Worm (Caenorhabditis elegans): ENCODE data around the gene gcy-22.

Gene gcy-22

ce11 chrV:20845524-20846208 lies 20.8 kb upstream of the gcy-22 start, which contains the start of the genes F31D4.2 and fkb-6 (continued):
- peak; percentile 46; the same call in 1 of the 2 replicates for TF ChIP-seq ceh-91 (GFP tag; IDR thresholded peaks at IDR 0.05)
- no peak for TF ChIP-seq akir-1 (GFP tag; optimal IDR thresholded peaks at IDR 0.05)
- peak; percentile 89 for TF ChIP-seq D2030.7 (GFP tag; IDR thresholded peaks at IDR 0.05)
- no peak for TF ChIP-seq lag-1 (GFP tag; IDR thresholded peaks at IDR 0.05)
- peak; percentile 30 for TF ChIP-seq rpc-1 (optimal IDR thresholded peaks at IDR 0.05)
- TF ChIP-seq rpc-1 (tag; optimal IDR thresholded peaks at IDR 0.05), result no peak
- TF ChIP-seq ama-1 (optimal IDR thresholded peaks at IDR 0.05), result no peak
- TF ChIP-seq ama-1 (GFP tag; optimal IDR thresholded peaks at IDR 0.05), result no peak
- no peak for TF ChIP-seq nhr-179 (tag; optimal IDR thresholded peaks at IDR 0.05)
- 0 out of 2 replicates have a peak, but pooled peaks have one; percentile 23 for TF ChIP-seq B0336.3 (GFP tag; IDR thresholded peaks at IDR 0.05)
- TF ChIP-seq attf-5 (GFP tag; optimal IDR thresholded peaks at IDR 0.05), result peak; percentile 43
- TF ChIP-seq F52B5.7 (tag; optimal IDR thresholded peaks at IDR 0.05), result no peak
- TF ChIP-seq lin-40 (tag; optimal IDR thresholded peaks at IDR 0.05), result peak; percentile 57
- no peak for TF ChIP-seq hrde-1 (tag; optimal IDR thresholded peaks at IDR 0.05; ENCODE audit: borderline replicate concordance)
- TF ChIP-seq B0035.1 (tag; optimal IDR thresholded peaks at IDR 0.05), result no peak
- no peak for TF ChIP-seq Y56A3A.18 (GFP tag; IDR thresholded peaks at IDR 0.05)
- peak; percentile 49 for TF ChIP-seq snpc-3.4 (tag; optimal IDR thresholded peaks at IDR 0.05)
- no peak for TF ChIP-seq nhr-90 (tag; optimal IDR thresholded peaks at IDR 0.05)
- TF ChIP-seq athp-1 (tag; optimal IDR thresholded peaks at IDR 0.05), result peak; percentile 26
- TF ChIP-seq egl-44 (GFP tag; IDR thresholded peaks at IDR 0.05), result no peak
- no peak for TF ChIP-seq C17E4.6 (GFP tag; IDR thresholded peaks at IDR 0.05)
- TF ChIP-seq atf-7 (tag; optimal IDR thresholded peaks at IDR 0.05), result no peak
- TF ChIP-seq K12H6.12 (tag; optimal IDR thresholded peaks at IDR 0.05), result peak; percentile 35
- no peak for TF ChIP-seq bed-2 (GFP tag; IDR thresholded peaks at IDR 0.05)
- TF ChIP-seq nfya-1 (tag; optimal IDR thresholded peaks at IDR 0.05; ENCODE audit: borderline replicate concordance, insufficient read depth), result no peak

- TF ChIP-seq hlh-12 (tag; optimal IDR thresholded peaks at IDR 0.05) (no peak), snpc-1.3 (tag; optimal IDR thresholded peaks at IDR 0.05; ENCODE audit: insufficient read depth) (no peak), Y95B8A.8 (GFP tag; IDR thresholded peaks at IDR 0.05) (0 out of 2 replicates have a peak, but pooled peaks have one; percentile 13), tbp1 (GFP tag; optimal IDR thresholded peaks at IDR 0.05) (no peak), egl-44 (GFP tag; IDR thresholded peaks at IDR 0.05) (no peak), ztf-25 (GFP tag; IDR thresholded peaks at IDR 0.05) (no peak), F55B11.4 (tag; optimal IDR thresholded peaks at IDR 0.05; ENCODE audit: borderline replicate concordance, insufficient read depth) (no peak), F57C9.4 (tag; optimal IDR thresholded peaks at IDR 0.05) (no peak), snpc-3.4 (tag; optimal IDR thresholded peaks at IDR 0.05) (no peak), tbx-9 (tag; optimal IDR thresholded peaks at IDR 0.05; ENCODE audit: borderline replicate concordance) (no peak), hrde-1 (tag; optimal IDR thresholded peaks at IDR 0.05; ENCODE audit: borderline replicate concordance) (no peak), zim-3 (tag; optimal IDR thresholded peaks at IDR 0.05) (peak; percentile 18), T07F8.4 (tag; optimal IDR thresholded peaks at IDR 0.05) (no peak), ztf-3 (GFP tag; optimal IDR thresholded peaks at IDR 0.05) (no peak), ceh-27 (GFP tag; optimal IDR thresholded peaks at IDR 0.05) (no peak), ets-4 (GFP tag; optimal IDR thresholded peaks at IDR 0.05) (no peak), B0336.3 (GFP tag; IDR thresholded peaks at IDR 0.05) (peak; percentile 27; the same call in 1 of the 2 replicates), ceh-79 (tag; optimal IDR thresholded peaks at IDR 0.05) (no peak), nfya-1 (tag; optimal IDR thresholded peaks at IDR 0.05; ENCODE audit: borderline replicate concordance, insufficient read depth) (no peak), him-1 (tag; optimal IDR thresholded peaks at IDR 0.05) (peak; percentile 50), F33H1.4 (GFP tag; IDR thresholded peaks at IDR 0.05) (no peak), ceh-91 (GFP tag; IDR thresholded peaks at IDR 0.05) (no peak), lag-1 (GFP tag; IDR thresholded peaks at IDR 0.05) (no peak), hsf-1 (GFP tag; IDR thresholded peaks at IDR 0.05) (peak; percentile 58; the same call in 1 of the 2 replicates), F37B4.10 (GFP tag; IDR thresholded peaks at IDR 0.05) (no peak), F39B2.1 (GFP tag; IDR thresholded peaks at IDR 0.05) (no peak), gei-17 (GFP tag; optimal IDR thresholded peaks at IDR 0.05) (no peak), unc-130 (GFP tag; optimal IDR thresholded peaks at IDR 0.05) (peak; percentile 2), K11D2.4 (GFP tag; IDR thresholded peaks at IDR 0.05) (no peak)
These were observed 16.6 kb upstream of the gcy-22 start for ce11 chrV:20841484-20841883.

All from whole organism, young adult.